Fruit fly (Drosophila melanogaster) Kc167 (cell line): ENCODE data around the gene CG2574.

ENCODE experiments used
- Myc ChIP-seq: fragments of >200 bp; optimal IDR thresholded peaks from 2 replicates; lab custom pipeline; 2017; ENCODE audit warnings: missing external identifiers
- h ChIP-seq: fragments of >200 bp; optimal IDR thresholded peaks from 3 replicates; lab custom pipeline; 2018; ENCODE audit warnings: missing external identifiers
- psq ChIP-seq: fragments of >200 bp; optimal IDR thresholded peaks from 2 replicates; lab custom pipeline; 2017; ENCODE audit warnings: missing external identifiers
- ttk ChIP-seq: sonication (Bioruptor generic); optimal IDR thresholded peaks from 2 replicates; lab custom pipeline; 2017; ENCODE audit warnings: missing external identifiers

dm6 chrX:12377655-12378054 lies 31.0 kb upstream of the CG2574 start, which contains the start of gene Ir11a:
- TF ChIP-seq psq (no peak), Myc (lab: Kevin White, UChicago) (no peak), ttk (lab: Kevin White, UChicago) (no peak), h (lab: Kevin White, UChicago) (no peak)
